Worm (Caenorhabditis elegans) whole organism, young adult: ENCODE measurements around the gene nhr-16.
A peak's percentile ranks its signal among the peaks of the same experiment; 100 is the strongest.

Experiments
- D2030.7 ChIP-seq: fragments of 200-800 bp; sonication (Bioruptor generic); IDR thresholded peaks from 2 replicates; pipeline ENCODE4 v1.3.6; 2022; ENCODE audit warnings: missing genetic modification reagents, missing genetic modification characterization, missing compliant biosample characterization
- T07F8.4 ChIP-seq: sonication (generic microtip); optimal IDR thresholded peaks from 2 replicates; lab custom pipeline; 2016; ENCODE audit warnings: mild to moderate bottlenecking, missing genetic modification characterization, moderate library complexity, missing compliant biosample characterization
- attf-5 ChIP-seq: fragments of 200-800 bp; sonication (Bioruptor generic); optimal IDR thresholded peaks from 2 replicates; lab custom pipeline; 2018; ENCODE audit warnings: mild to moderate bottlenecking, missing genetic modification characterization, missing compliant biosample characterization
- dpl-1 ChIP-seq: fragments of 150-350 bp; optimal IDR thresholded peaks from 2 replicates; lab custom pipeline; 2014; ENCODE audit warnings: missing biosample characterization, missing genetic modification reagents, missing genetic modification characterization
- madf-10 ChIP-seq: sonication (generic microtip); optimal IDR thresholded peaks from 2 replicates; lab custom pipeline; 2016; ENCODE audit warnings: mild to moderate bottlenecking, missing genetic modification characterization, missing compliant biosample characterization
- mxl-1 ChIP-seq: sonication (generic microtip); optimal IDR thresholded peaks from 2 replicates; lab custom pipeline; 2016; ENCODE audit warnings: missing genetic modification characterization, missing compliant biosample characterization
- snpc-3.4 ChIP-seq: sonication (generic microtip); optimal IDR thresholded peaks from 2 replicates; lab custom pipeline; 2017; ENCODE audit warnings: missing genetic modification characterization, mild to moderate bottlenecking, missing compliant biosample characterization, antibody characterized with exemption, moderate library complexity, missing genotype, missing genetic modification reagents

- TF ChIP-seq T07F8.4 (tag; lab: Kevin White, UChicago) (no peak), D2030.7 (GFP tag; lab: Robert Waterston, UW) (peak; percentile 43; the same call in 1 of the 2 replicates), attf-5 (no peak), madf-10 (no peak), mxl-1 (no peak), dpl-1 (no peak), snpc-3.4 (tag; lab: Kevin White, UChicago) (no peak)
Observed at ce11 chrII:4460297-4460696, 21.7 kb downstream of the nhr-16 start.
